Worm (Caenorhabditis elegans) whole organism, early embryonic: ENCODE results near the gene T04C10.3.

Experiments used
- B0310.2 ChIP-seq: sonication (generic microtip); optimal IDR thresholded peaks from 2 replicates; lab custom pipeline; 2016; ENCODE audit warnings: mild to moderate bottlenecking, missing genetic modification characterization, missing compliant biosample characterization
- ama-1 ChIP-seq: fragments of 150-350 bp; optimal IDR thresholded peaks from 2 replicates; lab custom pipeline; 2014
- ceh-36 ChIP-seq: sonication (generic microtip); optimal IDR thresholded peaks from 2 replicates; lab custom pipeline; 2016; ENCODE audit warnings: missing genetic modification characterization, inconsistent platforms, missing compliant biosample characterization
- ets-7 ChIP-seq: sonication (generic microtip); optimal IDR thresholded peaks from 2 replicates; lab custom pipeline; 2016; ENCODE audit warnings: missing genotype, missing genetic modification characterization, missing compliant biosample characterization
- flt-1 ChIP-seq: fragments of 200-800 bp; sonication (Bioruptor generic); IDR thresholded peaks from 2 replicates; pipeline ENCODE4 v1.3.6; 2022; ENCODE audit warnings: missing genetic modification characterization, missing compliant biosample characterization
- hmg-4 ChIP-seq: fragments of 200-800 bp; sonication (Bioruptor generic); optimal IDR thresholded peaks from 2 replicates; lab custom pipeline; 2018; ENCODE audit warnings: mild to moderate bottlenecking, missing genetic modification characterization, missing compliant biosample characterization
- tbx-11 ChIP-seq: fragments of 200-800 bp; sonication (Bioruptor generic); IDR thresholded peaks from 2 replicates; pipeline ENCODE4 v1.3.6; 2022; ENCODE audit warnings: missing genetic modification characterization, missing compliant biosample characterization
- tbx-37 ChIP-seq: fragments of 200-800 bp; sonication (Bioruptor generic); conservative IDR thresholded peaks from 2 replicates; pipeline ENCODE4 v1.3.6; 2022; ENCODE audit warnings: missing genetic modification reagents, missing genetic modification characterization, missing compliant biosample characterization

- no peak for TF ChIP-seq hmg-4 (GFP tag; lab: Kevin White, UChicago)
- no peak for TF ChIP-seq B0310.2 (tag; lab: Kevin White, UChicago)
- no peak for TF ChIP-seq tbx-37 (GFP tag; lab: Robert Waterston, UW)
- TF ChIP-seq ama-1 (lab: Kevin White, UChicago), result no peak
- no peak for TF ChIP-seq ets-7
- TF ChIP-seq tbx-11 (GFP tag; lab: Robert Waterston, UW), result no peak
- TF ChIP-seq flt-1, result no peak
- TF ChIP-seq ceh-36 (tag; lab: Kevin White, UChicago), result no peak
These were observed 32.0 kb upstream of the T04C10.3 start for ce11 chrX:14780176-14780575.
